Worm (Caenorhabditis elegans): ENCODE measurements around the gene srab-26.

Gene srab-26

ce11 chrV:9871339-9871738, 8.0 kb downstream of the srab-26 start, which contains the start of gene srab-18:
Gene srab-18 (minus strand): TSS chrV:9871439.
- TF ChIP-seq efl-1 (GFP tag; optimal IDR thresholded peaks at IDR 0.05): no peak
- no peak for TF ChIP-seq madf-6 (GFP tag; IDR thresholded peaks at IDR 0.05)
- no peak for TF ChIP-seq ceh-79 (tag; optimal IDR thresholded peaks at IDR 0.05)
- no peak for TF ChIP-seq B0336.3 (GFP tag; IDR thresholded peaks at IDR 0.05)
- no peak for TF ChIP-seq ztf-26 (tag; optimal IDR thresholded peaks at IDR 0.05)

ce11 chrV:9868311-9868710, 11.0 kb downstream of the srab-26 start, which contains the start of gene srab-17:
Gene srab-17 (minus strand): TSS chrV:9868411.
- TF ChIP-seq T26A5.8 (tag; optimal IDR thresholded peaks at IDR 0.05) (no peak), chd-7 (tag; optimal IDR thresholded peaks at IDR 0.05) (no peak), Y53F4B.3 (GFP tag; IDR thresholded peaks at IDR 0.05) (no peak), snpc-1.3 (tag; optimal IDR thresholded peaks at IDR 0.05; ENCODE audit: insufficient read depth) (no peak), rcor-1 (GFP tag; IDR thresholded peaks at IDR 0.05) (no peak), C17E4.6 (GFP tag; IDR thresholded peaks at IDR 0.05) (no peak), efl-1 (GFP tag; optimal IDR thresholded peaks at IDR 0.05) (no peak), F57C9.4 (tag; optimal IDR thresholded peaks at IDR 0.05) (no peak), B0035.1 (tag; optimal IDR thresholded peaks at IDR 0.05) (no peak), rpc-1 (optimal IDR thresholded peaks at IDR 0.05) (no peak), rpc-1 (tag; optimal IDR thresholded peaks at IDR 0.05) (no peak), nhr-90 (tag; optimal IDR thresholded peaks at IDR 0.05) (no peak), gei-17 (GFP tag; optimal IDR thresholded peaks at IDR 0.05) (no peak), lin-26 (GFP tag; IDR thresholded peaks at IDR 0.05) (no peak)

- TF ChIP-seq ztf-25 (GFP tag; IDR thresholded peaks at IDR 0.05): no peak
- TF ChIP-seq chd-7 (tag; optimal IDR thresholded peaks at IDR 0.05): no peak
- TF ChIP-seq Y53F4B.3 (GFP tag; IDR thresholded peaks at IDR 0.05): no peak
- TF ChIP-seq nfyb-1 (GFP tag; IDR thresholded peaks at IDR 0.05): peak; percentile 92
- no peak for TF ChIP-seq mcd-1 (GFP tag; IDR thresholded peaks at IDR 0.05)
- TF ChIP-seq K11D2.4 (GFP tag; IDR thresholded peaks at IDR 0.05): no peak
- no peak for TF ChIP-seq lin-54 (GFP tag; optimal IDR thresholded peaks at IDR 0.05)
Observed at ce11 chrV:9860337-9860736, 19.0 kb downstream of the srab-26 start.

ce11 chrV:9859863-9860262, 19.4 kb downstream of the srab-26 start, which contains the start of gene lsy-12:
Gene lsy-12 (minus strand): TSS chrV:9859963.
- no peak for TF ChIP-seq F10E7.11 (tag; optimal IDR thresholded peaks at IDR 0.05)
- TF ChIP-seq lin-40 (tag; optimal IDR thresholded peaks at IDR 0.05): no peak

ce11 chrV:9856978-9857377, 22.3 kb downstream of the srab-26 start:
- TF ChIP-seq ztf-3 (GFP tag; optimal IDR thresholded peaks at IDR 0.05) (no peak), lsl-1 (GFP tag; optimal IDR thresholded peaks at IDR 0.05) (no peak), nhr-90 (tag; optimal IDR thresholded peaks at IDR 0.05) (no peak), F52B5.7 (tag; optimal IDR thresholded peaks at IDR 0.05) (no peak), snpc-3.4 (tag; optimal IDR thresholded peaks at IDR 0.05) (no peak), hrde-1 (tag; optimal IDR thresholded peaks at IDR 0.05; ENCODE audit: borderline replicate concordance) (no peak), F57A8.1 (GFP tag; optimal IDR thresholded peaks at IDR 0.05) (no peak), D2030.7 (GFP tag; IDR thresholded peaks at IDR 0.05) (no peak), B0336.3 (GFP tag; IDR thresholded peaks at IDR 0.05) (no peak), madf-8 (GFP tag; conservative IDR thresholded peaks at IDR 0.05) (no peak), hmg-1.2 (GFP tag; IDR thresholded peaks at IDR 0.05) (no peak), ets-4 (GFP tag; optimal IDR thresholded peaks at IDR 0.05) (no peak), tbx-9 (tag; optimal IDR thresholded peaks at IDR 0.05; ENCODE audit: borderline replicate concordance) (no peak), F39B2.1 (GFP tag; IDR thresholded peaks at IDR 0.05) (no peak), ceh-91 (GFP tag; IDR thresholded peaks at IDR 0.05) (no peak)
